Worm (Caenorhabditis elegans): ENCODE data around the gene F18G5.1.

- no peak for TF ChIP-seq ztf-11 (tag; optimal IDR thresholded peaks at IDR 0.05)
- no peak for TF ChIP-seq zip-4 (GFP tag; optimal IDR thresholded peaks at IDR 0.05)
- no peak for TF ChIP-seq nhr-90 (tag; optimal IDR thresholded peaks at IDR 0.05; ENCODE audit: poor library complexity)
- TF ChIP-seq grh-1 (GFP tag; IDR thresholded peaks at IDR 0.05) = no peak
- TF ChIP-seq blmp-1 (tag; optimal IDR thresholded peaks at IDR 0.05) = no peak
Observed at ce11 chrX:9295471-9295870, 35.8 kb downstream of the F18G5.1 start.

Measured in whole organism, L1 larva.